Worm (Caenorhabditis elegans) whole organism, L4 larva: Measurements from ENCODE around the gene srx-4.

Source experiments
- R02D3.7 ChIP-seq: fragments of 150-350 bp; sonication (generic microtip); optimal IDR thresholded peaks from 3 replicates; lab custom pipeline; 2014; ENCODE audit warnings: missing biosample characterization, missing genetic modification characterization
- Y48G9A.11 ChIP-seq: fragments of 200-800 bp; sonication (Bioruptor generic); IDR thresholded peaks from 2 replicates; pipeline ENCODE4 v1.3.6; 2022; ENCODE audit warnings: missing genetic modification reagents, missing genetic modification characterization, missing compliant biosample characterization
- Y5F2A.4 ChIP-seq: fragments of 200-800 bp; sonication (Bioruptor generic); optimal IDR thresholded peaks from 2 replicates; lab custom pipeline; 2018; ENCODE audit warnings: mild to moderate bottlenecking, missing genetic modification characterization, missing compliant biosample characterization
- Y75B8A.6 ChIP-seq: fragments of 200-800 bp; sonication (Bioruptor generic); IDR thresholded peaks from 2 replicates; pipeline ENCODE4 v1.3.6; 2022; ENCODE audit warnings: missing genetic modification reagents, missing genetic modification characterization, missing compliant biosample characterization
- ZK546.5 ChIP-seq, 2 experiments: sonication (generic microtip); optimal IDR thresholded peaks; 2 replicates each; lab custom pipeline; 2017; ENCODE audit warnings: missing biosample characterization in 2 of 2, missing genetic modification characterization in 2 of 2
- attf-4 ChIP-seq: sonication (generic microtip); optimal IDR thresholded peaks from 3 replicates; lab custom pipeline; 2017; ENCODE audit warnings: missing biosample characterization, missing genetic modification characterization
- ceh-32 ChIP-seq: sonication (generic microtip); optimal IDR thresholded peaks from 2 replicates; lab custom pipeline; 2016; ENCODE audit warnings: mild to moderate bottlenecking, missing genetic modification characterization, missing compliant biosample characterization; ENCODE audit not compliant: poor library complexity
- ceh-44 ChIP-seq: fragments of 200-800 bp; sonication (Bioruptor generic); IDR thresholded peaks from 2 replicates; pipeline ENCODE4 v1.3.6; 2022; ENCODE audit warnings: missing genetic modification reagents, missing genetic modification characterization, missing compliant biosample characterization
- ceh-62 ChIP-seq: sonication (generic microtip); optimal IDR thresholded peaks from 2 replicates; lab custom pipeline; 2017; ENCODE audit warnings: missing biosample characterization, missing genetic modification characterization
- cey-2 ChIP-seq: sonication (generic microtip); optimal IDR thresholded peaks from 3 replicates; lab custom pipeline; 2017; ENCODE audit warnings: missing genetic modification characterization, mild to moderate bottlenecking, missing compliant biosample characterization, antibody characterized with exemption, borderline replicate concordance; ENCODE audit not compliant: insufficient read depth
- ctbp-1 ChIP-seq: fragments of 200-800 bp; sonication (Bioruptor generic); IDR thresholded peaks from 2 replicates; pipeline ENCODE4 v1.3.6; 2022; ENCODE audit warnings: missing genetic modification reagents, missing genetic modification characterization, missing compliant biosample characterization
- daf-12 ChIP-seq: fragments of 150-350 bp; optimal IDR thresholded peaks from 2 replicates; lab custom pipeline; 2014; ENCODE audit warnings: missing biosample characterization, missing genetic modification reagents, missing genetic modification characterization
- dmd-8 ChIP-seq: fragments of 200-800 bp; sonication (Bioruptor generic); IDR thresholded peaks from 2 replicates; pipeline ENCODE4 v1.3.6; 2022; ENCODE audit warnings: missing genetic modification characterization, missing compliant biosample characterization
- dmd-9 ChIP-seq: fragments of 200-800 bp; sonication (Bioruptor generic); IDR thresholded peaks from 2 replicates; pipeline ENCODE4 v1.3.6; 2022; ENCODE audit warnings: missing genetic modification reagents, missing genetic modification characterization, missing compliant biosample characterization
- egl-27 ChIP-seq: sonication (generic microtip); optimal IDR thresholded peaks from 3 replicates; lab custom pipeline; 2017; ENCODE audit warnings: missing biosample characterization, missing genetic modification reagents, missing genetic modification characterization
- gei-8 ChIP-seq: fragments of 200-800 bp; sonication (Bioruptor generic); optimal IDR thresholded peaks from 2 replicates; lab custom pipeline; 2018; ENCODE audit warnings: mild to moderate bottlenecking, missing genetic modification characterization, missing compliant biosample characterization
- hif-1 ChIP-seq, 2 experiments: sonication (generic microtip); optimal IDR thresholded peaks; 2 replicates each; lab custom pipeline; 2016 to 2017; ENCODE audit warnings: missing compliant biosample characterization in 2 of 2, missing genetic modification characterization in 2 of 2, missing genetic modification reagents in 2 of 2, missing genotype in 2 of 2, mild to moderate bottlenecking in 1 of 2
- jun-1 ChIP-seq: fragments of 150-350 bp; optimal IDR thresholded peaks from 2 replicates; lab custom pipeline; 2014; ENCODE audit warnings: missing biosample characterization, missing genetic modification reagents, missing genetic modification characterization
- lin-13 ChIP-seq: fragments of 150-350 bp; optimal IDR thresholded peaks from 2 replicates; lab custom pipeline; 2014; ENCODE audit warnings: missing biosample characterization, missing genetic modification reagents, missing genetic modification characterization
- lin-15B ChIP-seq: fragments of 150-350 bp; sonication (generic microtip); optimal IDR thresholded peaks from 3 replicates; lab custom pipeline; 2014; ENCODE audit warnings: missing biosample characterization, missing genetic modification characterization
- lin-29 ChIP-seq: fragments of 200-800 bp; sonication (Bioruptor generic); IDR thresholded peaks from 2 replicates; pipeline ENCODE4 v1.3.6; 2022; ENCODE audit warnings: missing genetic modification reagents, missing genetic modification characterization, missing compliant biosample characterization
- lin-38 ChIP-seq: fragments of 200-800 bp; sonication (Bioruptor generic); IDR thresholded peaks from 2 replicates; pipeline ENCODE4 v1.3.6; 2022; ENCODE audit warnings: missing genetic modification reagents, missing genetic modification characterization, missing compliant biosample characterization
- lir-3 ChIP-seq: sonication (generic microtip); optimal IDR thresholded peaks from 2 replicates; lab custom pipeline; 2016; ENCODE audit warnings: mild to moderate bottlenecking, missing genetic modification characterization, missing compliant biosample characterization
- lsy-2 ChIP-seq, 2 experiments: fragments of 150-350 bp in 1 of 2; sonication (generic microtip) in 1 of 2; optimal IDR thresholded peaks; 2 replicates each; lab custom pipeline; 2014 to 2017; ENCODE audit warnings: missing biosample characterization in 2 of 2, missing genetic modification characterization in 2 of 2
- mdl-1 ChIP-seq, 2 experiments: fragments of 150-350 bp in 1 of 2; sonication (generic microtip) in 1 of 2; optimal IDR thresholded peaks; 2 replicates each; lab custom pipeline; 2014 to 2017; ENCODE audit warnings: missing biosample characterization in 2 of 2, missing genetic modification characterization in 2 of 2
- mep-1 ChIP-seq: fragments of 150-350 bp; sonication (generic microtip); optimal IDR thresholded peaks from 3 replicates; lab custom pipeline; 2014; ENCODE audit warnings: missing biosample characterization, missing genetic modification characterization
- mxl-2 ChIP-seq: fragments of 200-800 bp; sonication (Bioruptor generic); conservative IDR thresholded peaks from 2 replicates; pipeline ENCODE4 v1.3.6; 2022; ENCODE audit warnings: missing genetic modification reagents, missing genetic modification characterization, missing compliant biosample characterization
- mxl-3 ChIP-seq: fragments of 200-800 bp; sonication (Bioruptor generic); optimal IDR thresholded peaks from 2 replicates; lab custom pipeline; 2018; ENCODE audit warnings: mild to moderate bottlenecking, missing genetic modification characterization, missing compliant biosample characterization
- nhr-10 ChIP-seq: fragments of 150-350 bp; optimal IDR thresholded peaks from 2 replicates; lab custom pipeline; 2014; ENCODE audit warnings: missing biosample characterization, missing genetic modification characterization
- nhr-11 ChIP-seq: fragments of 150-350 bp; optimal IDR thresholded peaks from 2 replicates; lab custom pipeline; 2014; ENCODE audit warnings: missing biosample characterization, missing genetic modification characterization
- nhr-28 ChIP-seq: fragments of 150-350 bp; optimal IDR thresholded peaks from 2 replicates; lab custom pipeline; 2014; ENCODE audit warnings: missing biosample characterization, missing genetic modification characterization
- nhr-41 ChIP-seq: fragments of 200-800 bp; sonication (Bioruptor generic); IDR thresholded peaks from 2 replicates; pipeline ENCODE4 v1.3.6; 2022; ENCODE audit warnings: missing genetic modification reagents, missing genetic modification characterization, missing compliant biosample characterization
- nhr-76 ChIP-seq: fragments of 150-350 bp; optimal IDR thresholded peaks from 2 replicates; lab custom pipeline; 2014; ENCODE audit warnings: missing biosample characterization, missing genetic modification characterization
- pha-4 ChIP-seq, 2 experiments: fragments of 150-350 bp in 1 of 2; fragments of 200-800 bp in 1 of 2; sonication (Bioruptor generic) in 1 of 2; IDR thresholded peaks in 1 of 2; optimal IDR thresholded peaks in 1 of 2; 2 replicates each; pipeline versions ENCODE4 v1.3.6 to Lab custom; 2014 to 2022; ENCODE audit warnings: missing genetic modification characterization in 2 of 2, missing genetic modification reagents in 2 of 2, missing biosample characterization in 1 of 2, missing compliant biosample characterization in 1 of 2
- php-3 ChIP-seq: fragments of 200-800 bp; sonication (Bioruptor generic); IDR thresholded peaks from 2 replicates; pipeline ENCODE4 v1.3.6; 2022; ENCODE audit warnings: missing genetic modification reagents, missing genetic modification characterization, missing compliant biosample characterization
- pqm-1 ChIP-seq: sonication (generic microtip); optimal IDR thresholded peaks from 2 replicates; lab custom pipeline; 2017; ENCODE audit warnings: missing biosample characterization, missing genetic modification characterization
- saeg-2 ChIP-seq: fragments of 200-800 bp; sonication (Bioruptor generic); IDR thresholded peaks from 2 replicates; pipeline ENCODE4 v1.3.6; 2022; ENCODE audit warnings: missing genetic modification reagents, missing genetic modification characterization, missing compliant biosample characterization
- sdz-12 ChIP-seq: fragments of 200-800 bp; sonication (Bioruptor generic); optimal IDR thresholded peaks from 2 replicates; lab custom pipeline; 2018; ENCODE audit warnings: mild to moderate bottlenecking, missing genetic modification characterization, missing compliant biosample characterization
- set-16 ChIP-seq: fragments of 200-800 bp; sonication (Bioruptor generic); IDR thresholded peaks from 2 replicates; pipeline ENCODE4 v1.3.6; 2022; ENCODE audit warnings: missing genetic modification reagents, missing genetic modification characterization, missing compliant biosample characterization
- snpc-1.2 ChIP-seq: fragments of 200-800 bp; sonication (Bioruptor generic); IDR thresholded peaks from 2 replicates; pipeline ENCODE4 v1.3.6; 2022; ENCODE audit warnings: missing genetic modification reagents, missing genetic modification characterization, missing compliant biosample characterization
- spr-1 ChIP-seq: sonication (generic microtip); optimal IDR thresholded peaks from 2 replicates; lab custom pipeline; 2016; ENCODE audit warnings: mild to moderate bottlenecking, missing genetic modification characterization, missing compliant biosample characterization
- tag-97 ChIP-seq: fragments of 200-800 bp; sonication (Bioruptor generic); IDR thresholded peaks from 2 replicates; pipeline ENCODE4 v1.3.6; 2022; ENCODE audit warnings: missing genetic modification characterization, missing compliant biosample characterization
- unc-130 ChIP-seq: sonication (generic microtip); optimal IDR thresholded peaks from 2 replicates; lab custom pipeline; 2016; ENCODE audit warnings: missing genetic modification reagents, missing genetic modification characterization, missing compliant biosample characterization
- unc-39 ChIP-seq: sonication (generic microtip); optimal IDR thresholded peaks from 2 replicates; lab custom pipeline; 2017; ENCODE audit warnings: missing biosample characterization, missing genetic modification characterization
- unc-62 ChIP-seq, 3 experiments: fragments of 150-350 bp in 1 of 3; sonication (generic microtip); optimal IDR thresholded peaks in 2 of 3; peaks in 1 of 3; 1 replicate in 1 of 3; 2 replicates in 2 of 3; lab custom pipeline; 2014 to 2017; ENCODE audit warnings: missing biosample characterization in 3 of 3, missing genetic modification characterization in 3 of 3, missing genetic modification reagents in 3 of 3, missing genotype in 1 of 3
- zfp-3 ChIP-seq: fragments of 200-800 bp; sonication (Bioruptor generic); conservative IDR thresholded peaks from 2 replicates; pipeline ENCODE4 v1.3.6; 2022; ENCODE audit warnings: missing genetic modification reagents, missing genetic modification characterization, missing compliant biosample characterization
- zip-2 ChIP-seq: fragments of 150-350 bp; optimal IDR thresholded peaks from 2 replicates; lab custom pipeline; 2014; ENCODE audit warnings: missing biosample characterization, missing genetic modification characterization
- ztf-11 ChIP-seq: fragments of 150-350 bp; optimal IDR thresholded peaks from 2 replicates; lab custom pipeline; 2014; ENCODE audit warnings: missing biosample characterization, missing genetic modification characterization
- ztf-7 ChIP-seq: fragments of 150-350 bp; optimal IDR thresholded peaks from 2 replicates; lab custom pipeline; 2014; ENCODE audit warnings: missing biosample characterization, missing genetic modification characterization

Gene srx-4

ce11 chrV:731330-731729, 38.8 kb upstream of the srx-4 start (continued):
- TF ChIP-seq lin-15B (tag; lab: Kevin White, UChicago) = no peak
- TF ChIP-seq lin-29 (GFP tag; lab: Robert Waterston, UW) = no peak

- TF ChIP-seq nhr-41 (GFP tag; lab: Robert Waterston, UW) (no peak), zip-2 (tag; lab: Kevin White, UChicago) (no peak), ztf-7 (tag; lab: Kevin White, UChicago) (no peak), sdz-12 (GFP tag; lab: Kevin White, UChicago) (no peak), lir-3 (tag; lab: Kevin White, UChicago) (no peak), Y75B8A.6 (GFP tag; lab: Robert Waterston, UW) (no peak), mxl-3 (peak; percentile 72), set-16 (GFP tag; lab: Robert Waterston, UW) (no peak), unc-39 (no peak), unc-62 (GFP tag; optimal IDR thresholded peaks at IDR 0.05 in 1 of 2; lab: Kevin White, UChicago) (peak in 1 of 2 experiments; percentile 60), unc-62 (tag; optimal IDR thresholded peaks at IDR 0.05; lab: Kevin White, UChicago) (no peak), zfp-3 (GFP tag; lab: Robert Waterston, UW) (0 out of 2 replicates have a peak, but pooled peaks have one; percentile 23), ceh-44 (GFP tag; lab: Robert Waterston, UW) (no peak), tag-97 (no peak), cey-2 (tag; lab: Kevin White, UChicago) (peak; percentile 38), lin-38 (GFP tag; lab: Robert Waterston, UW) (peak; percentile 34; the same call in 1 of the 2 replicates), nhr-11 (no peak), ceh-32 (no peak), saeg-2 (no peak), ztf-11 (no peak), hif-1 (tag; optimal IDR thresholded peaks at IDR 0.05; lab: Kevin White, UChicago) (peak in 1 of 2 experiments; percentile 47), pha-4 (GFP tag; IDR thresholded peaks at IDR 0.05; lab: Robert Waterston, UW) (0 out of 2 replicates have a peak, but pooled peaks have one; percentile 11), pha-4 (tag; optimal IDR thresholded peaks at IDR 0.05; lab: Kevin White, UChicago) (no peak), Y48G9A.11 (GFP tag; lab: Robert Waterston, UW) (no peak), php-3 (GFP tag; lab: Robert Waterston, UW) (peak; percentile 93), lsy-2 (tag; optimal IDR thresholded peaks at IDR 0.05; lab: Kevin White, UChicago) (peak in 1 of 2 experiments; percentile 26), spr-1 (tag; lab: Kevin White, UChicago) (peak; percentile 25), nhr-10 (peak; percentile 61), ceh-62 (no peak), ZK546.5 (tag; optimal IDR thresholded peaks at IDR 0.05; lab: Kevin White, UChicago) (no peak), ctbp-1 (GFP tag; lab: Robert Waterston, UW) (0 out of 2 replicates have a peak, but pooled peaks have one; percentile 25), daf-12 (tag; lab: Kevin White, UChicago) (no peak), egl-27 (no peak), unc-130 (no peak), jun-1 (tag; lab: Kevin White, UChicago) (no peak), lin-13 (GFP tag; lab: Kevin White, UChicago) (peak; percentile 4), nhr-76 (tag; lab: Kevin White, UChicago) (no peak), mep-1 (tag; lab: Kevin White, UChicago) (peak; percentile 78), attf-4 (tag; lab: Kevin White, UChicago) (no peak), snpc-1.2 (GFP tag; lab: Robert Waterston, UW) (no peak), dmd-9 (no peak), dmd-8 (GFP tag; lab: Robert Waterston, UW) (no peak), gei-8 (GFP tag; lab: Kevin White, UChicago) (peak; percentile 2), R02D3.7 (tag; lab: Kevin White, UChicago) (no peak), mxl-2 (GFP tag; lab: Robert Waterston, UW) (no peak), pqm-1 (tag; lab: Kevin White, UChicago) (no peak), Y5F2A.4 (GFP tag; lab: Kevin White, UChicago) (no peak), nhr-28 (tag; lab: Kevin White, UChicago) (peak; percentile 19), mdl-1 (tag; optimal IDR thresholded peaks at IDR 0.05; lab: Kevin White, UChicago) (peak in 1 of 2 experiments; percentile 74)
Measured at ce11 chrV:730216-730615, 37.6 kb upstream of the srx-4 start.
